Comparison of ENCODE assay signal across 5 worm cellular contexts in the genomic region with DNA sequence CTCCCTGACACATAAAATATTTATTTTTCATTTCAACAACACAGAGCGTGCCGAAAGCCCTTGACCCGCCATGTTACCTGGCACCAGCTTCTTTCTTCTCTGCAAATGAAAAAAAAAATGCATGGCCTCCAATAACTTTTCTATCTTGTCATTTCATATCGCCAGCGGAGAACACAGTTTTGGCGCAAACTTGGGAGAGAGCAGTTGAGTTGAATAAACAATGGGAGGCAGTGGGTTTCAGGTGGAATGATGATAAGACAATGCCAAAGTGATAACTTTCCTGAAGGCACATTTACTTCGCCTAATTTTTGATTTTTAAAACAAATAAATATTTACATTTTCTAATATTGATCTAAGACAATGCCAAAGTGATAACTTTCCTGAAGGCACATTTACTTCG.
TF ChIP-seq lines count a peak whose summit lies in the region.

No protein-coding gene starts in this region.

TF ChIP-seq in whole organism, L2 larva, 48 proteins besides CTCF, POLR2A, EP300 and RAD21:
- TF ChIP-seq sma-3 (GFP tag; optimal IDR thresholded peaks at IDR 0.05; lab: Kevin White, UChicago) (no peak), fos-1 (tag; optimal IDR thresholded peaks at IDR 0.05; lab: Kevin White, UChicago) (peak; percentile 17)

TF ChIP-seq in whole organism, L3 larva, 47 proteins besides CTCF, POLR2A, EP300 and RAD21:
- TF ChIP-seq pha-4 (tag; optimal IDR thresholded peaks at IDR 0.05; lab: Kevin White, UChicago) (peak; percentile 26), elt-2 (tag; optimal IDR thresholded peaks at IDR 0.05; lab: Kevin White, UChicago) (peak; percentile 60), unc-62 (GFP tag; optimal IDR thresholded peaks at IDR 0.05; lab: Kevin White, UChicago) (no peak), pqm-1 (tag; optimal IDR thresholded peaks at IDR 0.05; lab: Kevin White, UChicago) (peak; percentile 20)

TF ChIP-seq in whole organism, L4 larva, 104 proteins besides CTCF, POLR2A, EP300 and RAD21:
- TF ChIP-seq egl-43 (GFP tag; IDR thresholded peaks at IDR 0.05; lab: Robert Waterston, UW) (no peak), jun-1 (tag; optimal IDR thresholded peaks at IDR 0.05; lab: Kevin White, UChicago) (no peak), Y105C5A.15 (GFP tag; IDR thresholded peaks at IDR 0.05; lab: Robert Waterston, UW) (no peak), saeg-2 (GFP tag; IDR thresholded peaks at IDR 0.05; lab: Robert Waterston, UW) (no peak), daf-8 (GFP tag; IDR thresholded peaks at IDR 0.05; lab: Robert Waterston, UW) (no peak), nhr-41 (GFP tag; IDR thresholded peaks at IDR 0.05; lab: Robert Waterston, UW) (no peak), zip-2 (tag; optimal IDR thresholded peaks at IDR 0.05; lab: Kevin White, UChicago) (no peak), ces-1 (GFP tag; optimal IDR thresholded peaks at IDR 0.05; lab: Kevin White, UChicago) (no peak), F10B5.3 (tag; optimal IDR thresholded peaks at IDR 0.05; lab: Kevin White, UChicago) (no peak), nhr-10 (tag; optimal IDR thresholded peaks at IDR 0.05; lab: Kevin White, UChicago) (no peak), dve-1 (tag; optimal IDR thresholded peaks at IDR 0.05; lab: Kevin White, UChicago; ENCODE audit: insufficient read depth) (no peak), pqm-1 (tag; optimal IDR thresholded peaks at IDR 0.05; lab: Kevin White, UChicago) (peak; percentile 52), set-16 (GFP tag; IDR thresholded peaks at IDR 0.05; lab: Robert Waterston, UW) (no peak), gei-8 (GFP tag; optimal IDR thresholded peaks at IDR 0.05; lab: Kevin White, UChicago) (no peak), dmd-6 (GFP tag; IDR thresholded peaks at IDR 0.05; lab: Robert Waterston, UW) (peak; percentile 25; the same call in 1 of the 2 replicates), rbr-2 (tag; optimal IDR thresholded peaks at IDR 0.05; lab: Kevin White, UChicago) (no peak)

TF ChIP-seq in whole organism, late embryonic, 69 proteins besides CTCF, POLR2A, EP300 and RAD21:
- TF ChIP-seq T23F11.4 (GFP tag; optimal IDR thresholded peaks at IDR 0.05; lab: Kevin White, UChicago) (no peak), elt-2 (tag; optimal IDR thresholded peaks at IDR 0.05; lab: Kevin White, UChicago) (peak; percentile 15)

TF ChIP-seq in whole organism, young adult, 124 proteins besides CTCF, POLR2A, EP300 and RAD21:
- TF ChIP-seq madf-6 (GFP tag; IDR thresholded peaks at IDR 0.05; lab: Robert Waterston, UW) (no peak), somi-1 (GFP tag; optimal IDR thresholded peaks at IDR 0.05; lab: Kevin White, UChicago) (no peak), lsl-1 (GFP tag; optimal IDR thresholded peaks at IDR 0.05; lab: Kevin White, UChicago) (no peak), nhr-80 (tag; optimal IDR thresholded peaks at IDR 0.05; lab: Kevin White, UChicago) (peak; percentile 57), mcd-1 (GFP tag; IDR thresholded peaks at IDR 0.05; lab: Robert Waterston, UW) (no peak)
